Fruit fly (Drosophila melanogaster): Measurements from ENCODE around the gene GatC.

Gene GatC

DNA sequence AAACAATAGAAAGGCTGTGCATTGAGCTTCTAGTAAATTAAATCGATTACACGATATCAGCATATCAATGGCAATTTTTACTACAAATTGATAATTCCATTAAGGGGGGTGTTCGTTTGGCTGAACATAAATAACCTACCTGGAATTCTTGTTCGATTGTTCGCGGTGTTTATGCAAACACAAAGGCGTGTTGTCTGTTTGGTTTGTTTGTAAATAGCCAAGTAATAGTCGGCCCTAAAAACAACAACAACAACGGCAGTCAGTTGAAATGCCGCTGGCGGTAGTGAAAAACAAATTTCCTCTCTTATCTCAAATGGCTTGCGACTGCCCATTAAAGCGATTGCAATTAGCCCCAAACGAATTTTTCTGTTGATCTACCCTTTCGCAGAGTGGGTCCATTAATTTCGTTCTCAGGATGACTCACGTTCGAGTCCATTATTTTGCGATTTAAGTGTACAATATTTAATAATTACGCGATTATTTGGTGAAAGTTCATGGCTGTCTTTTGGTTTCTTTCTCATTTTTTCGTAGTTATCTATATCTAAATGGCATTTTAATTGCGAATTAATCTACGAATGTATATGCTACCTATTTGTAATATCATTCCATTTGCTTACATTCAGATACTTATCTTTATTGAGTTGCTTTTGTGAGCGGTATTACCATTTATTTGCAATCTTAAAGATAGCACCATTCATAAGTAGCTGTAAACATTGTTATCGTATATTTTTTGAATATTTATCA lies 5.9 kb upstream of the GatC start (continued):
- TF ChIP-seq salr (GFP tag; optimal IDR thresholded peaks at IDR 0.05) (no peak), svp (GFP tag) (no peak), fkh (GFP tag; optimal IDR thresholded peaks at IDR 0.05) (peak; percentile 42), lz (GFP tag; optimal IDR thresholded peaks at IDR 0.05) (peak; percentile 20), Hr39 (GFP tag; optimal IDR thresholded peaks at IDR 0.05) (peak; percentile 3)

- TF ChIP-seq vri (GFP tag; optimal IDR thresholded peaks at IDR 0.05) (peak; percentile 16), Blimp-1 (GFP tag; optimal IDR thresholded peaks at IDR 0.05) (peak; percentile 29), CG6163 (GFP tag; IDR thresholded peaks at IDR 0.05) (0 out of 3 replicates have a peak, but pooled peaks have one; percentile 35), topi (GFP tag; optimal IDR thresholded peaks at IDR 0.05) (peak; percentile 4), CG31627 (GFP tag; optimal IDR thresholded peaks at IDR 0.05) (no peak), Eip78C (GFP tag) (peak; percentile 79), Lpt (GFP tag; optimal IDR thresholded peaks at IDR 0.05) (peak; percentile 20), Sox15 (GFP tag; optimal IDR thresholded peaks at IDR 0.05) (no peak), svp (GFP tag) (peak; percentile 92), cyc (GFP tag; optimal IDR thresholded peaks at IDR 0.05) (no peak), ss (GFP tag; optimal IDR thresholded peaks at IDR 0.05) (peak in 1 of 2 experiments; percentile 60)
Measured at dm6 chr2L:13837579-13837978, 4.7 kb upstream of the GatC start.

DNA sequence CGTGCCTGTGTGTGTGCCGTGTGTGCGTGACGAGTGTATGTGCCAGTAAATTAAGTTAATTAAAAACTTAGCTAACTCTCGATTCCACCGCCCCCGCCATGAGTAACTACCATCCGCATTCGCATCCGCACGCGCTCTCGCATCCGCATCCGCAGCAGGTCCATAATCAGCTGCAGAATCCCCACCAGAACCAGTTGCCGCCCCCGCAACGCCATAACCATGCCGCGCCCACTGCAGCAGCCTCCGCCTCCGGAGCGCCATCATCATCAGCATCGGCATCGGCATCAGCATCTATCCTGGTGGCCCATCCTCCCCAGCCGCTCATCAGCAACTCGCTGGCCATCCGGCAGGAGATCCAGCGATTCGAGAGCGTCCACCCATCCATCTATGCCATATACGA lies 3.1 kb upstream of the GatC start:
- no peak for TF ChIP-seq CG8319 (GFP tag; optimal IDR thresholded peaks at IDR 0.05)
- TF ChIP-seq CG6792 (GFP tag; optimal IDR thresholded peaks at IDR 0.05) = no peak
- TF ChIP-seq eg (GFP tag; IDR thresholded peaks at IDR 0.05) = 0 out of 3 replicates have a peak, but pooled peaks have one; percentile 19
- no peak for TF ChIP-seq salr (GFP tag; optimal IDR thresholded peaks at IDR 0.05)
- TF ChIP-seq Sox15 (GFP tag; optimal IDR thresholded peaks at IDR 0.05) = no peak
- no peak for TF ChIP-seq dsx (GFP tag; optimal IDR thresholded peaks at IDR 0.05; ENCODE audit: poor library complexity, severe bottlenecking)
- TF ChIP-seq Eip78C (GFP tag) = no peak
- no peak for TF ChIP-seq CG6163 (GFP tag; IDR thresholded peaks at IDR 0.05)

DNA sequence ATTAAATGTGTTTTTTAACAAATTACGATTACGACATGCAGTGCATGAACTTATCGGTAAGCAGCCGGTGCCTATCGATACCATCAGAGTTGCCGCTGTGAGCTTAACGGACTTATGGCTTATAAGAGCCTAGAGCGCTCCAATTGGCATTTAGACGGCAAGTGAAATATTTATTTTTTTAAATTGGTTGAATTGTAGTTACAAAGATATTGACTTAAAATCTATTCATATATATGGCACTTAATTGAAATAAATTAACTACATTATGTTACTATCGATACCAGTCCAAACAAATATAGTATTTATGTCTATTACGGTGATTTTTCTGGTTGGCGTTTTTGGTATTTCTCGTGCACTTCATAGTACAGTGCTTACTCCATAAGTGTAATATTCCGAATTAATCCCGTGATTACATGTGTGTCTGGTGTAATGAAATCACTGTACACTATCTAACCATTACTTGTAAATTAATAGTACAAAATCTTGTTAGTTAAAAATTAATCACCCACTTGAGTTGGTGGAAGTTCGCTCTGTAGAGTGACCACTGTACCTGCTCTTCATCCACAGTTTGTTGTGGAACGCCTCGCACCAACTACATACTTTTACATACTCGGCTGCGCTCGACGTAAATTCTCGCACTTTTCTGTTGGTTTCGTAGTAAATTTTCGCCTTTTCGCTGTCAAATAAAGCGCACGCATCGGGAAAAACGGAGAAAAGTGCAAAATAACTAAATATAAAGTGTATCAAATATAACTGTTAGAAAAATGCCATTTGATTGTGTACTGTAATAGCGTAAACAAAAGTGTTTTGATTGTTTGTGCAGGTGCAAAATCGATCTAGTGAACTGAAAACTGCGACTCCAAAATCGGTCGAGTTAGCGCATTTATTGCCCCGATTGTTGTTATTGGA lies 2.4 kb upstream of the GatC start, which contains the start of the genes mRpS23 and CenG1A:
TSS of gene mRpS23 (minus strand) at position 71 of the 909 bp plus-strand sequence.
TSS of gene CenG1A (plus strand) at position 563 of the 909 bp plus-strand sequence.
- TF ChIP-seq CG1621 (tag; optimal IDR thresholded peaks at IDR 0.05) = peak; percentile 100
- TF ChIP-seq Hr39 (GFP tag; optimal IDR thresholded peaks at IDR 0.05) = peak; percentile 100
- peak; percentile 100 for TF ChIP-seq CG6276 (GFP tag; optimal IDR thresholded peaks at IDR 0.05)
- peak; percentile 100 for TF ChIP-seq Lpt (GFP tag; optimal IDR thresholded peaks at IDR 0.05)
- peak; percentile 100 for TF ChIP-seq CG6854 (GFP tag; optimal IDR thresholded peaks at IDR 0.05)
- peak; percentile 100 for TF ChIP-seq vri (GFP tag; optimal IDR thresholded peaks at IDR 0.05)
- peak; percentile 100 for TF ChIP-seq CG6163 (GFP tag; IDR thresholded peaks at IDR 0.05)
- peak; percentile 100 for TF ChIP-seq topi (GFP tag; optimal IDR thresholded peaks at IDR 0.05)
- TF ChIP-seq CG8632 (GFP tag; optimal IDR thresholded peaks at IDR 0.05) = peak; percentile 100
- peak; percentile 100 for TF ChIP-seq cyc (GFP tag; optimal IDR thresholded peaks at IDR 0.05)
- peak; percentile 100 for TF ChIP-seq Ets21C (GFP tag; optimal IDR thresholded peaks at IDR 0.05)
- TF ChIP-seq CG6808 (GFP tag; optimal IDR thresholded peaks at IDR 0.05) = peak; percentile 99
- TF ChIP-seq Eip78C (GFP tag) = peak; percentile 100
- TF ChIP-seq acj6 (GFP tag; optimal IDR thresholded peaks at IDR 0.05) = peak; percentile 100
- peak; percentile 100 for TF ChIP-seq Met (GFP tag; optimal IDR thresholded peaks at IDR 0.05)
- peak; percentile 100 for TF ChIP-seq Hr38 (GFP tag; optimal IDR thresholded peaks at IDR 0.05)
- TF ChIP-seq Sox102F (GFP tag; optimal IDR thresholded peaks at IDR 0.05) = peak; percentile 100
- TF ChIP-seq salr (GFP tag; optimal IDR thresholded peaks at IDR 0.05) = peak; percentile 100
- peak; percentile 100 for TF ChIP-seq CG34406 (GFP tag; optimal IDR thresholded peaks at IDR 0.05)
- TF ChIP-seq Blimp-1 (GFP tag; optimal IDR thresholded peaks at IDR 0.05) = peak; percentile 98
- peak; percentile 100 for TF ChIP-seq CG10669 (GFP tag; optimal IDR thresholded peaks at IDR 0.05)
- TF ChIP-seq Sox14 (GFP tag; optimal IDR thresholded peaks at IDR 0.05) = peak; percentile 100
- peak; percentile 99 for TF ChIP-seq fd85E (GFP tag; optimal IDR thresholded peaks at IDR 0.05)
- TF ChIP-seq CG11294 (GFP tag; IDR thresholded peaks at IDR 0.05) = peak; percentile 100
- peak; percentile 100 for TF ChIP-seq Hr4 (GFP tag; optimal IDR thresholded peaks at IDR 0.05)
- peak; percentile 100 for TF ChIP-seq pdm3 (GFP tag; optimal IDR thresholded peaks at IDR 0.05)
- TF ChIP-seq CG11762 (GFP tag; optimal IDR thresholded peaks at IDR 0.05; ENCODE audit: insufficient read depth) = peak; percentile 100
- TF ChIP-seq CG32006 (GFP tag; optimal IDR thresholded peaks at IDR 0.05) = peak; percentile 100
- TF ChIP-seq CG31627 (GFP tag; optimal IDR thresholded peaks at IDR 0.05) = peak; percentile 100
- peak; percentile 100 for TF ChIP-seq CG15336 (GFP tag; IDR thresholded peaks at IDR 0.05)
- peak; percentile 100 for TF ChIP-seq spab (GFP tag; optimal IDR thresholded peaks at IDR 0.05)
